Fruit fly (Drosophila melanogaster): ENCODE results near the gene BtbVII.

DNA sequence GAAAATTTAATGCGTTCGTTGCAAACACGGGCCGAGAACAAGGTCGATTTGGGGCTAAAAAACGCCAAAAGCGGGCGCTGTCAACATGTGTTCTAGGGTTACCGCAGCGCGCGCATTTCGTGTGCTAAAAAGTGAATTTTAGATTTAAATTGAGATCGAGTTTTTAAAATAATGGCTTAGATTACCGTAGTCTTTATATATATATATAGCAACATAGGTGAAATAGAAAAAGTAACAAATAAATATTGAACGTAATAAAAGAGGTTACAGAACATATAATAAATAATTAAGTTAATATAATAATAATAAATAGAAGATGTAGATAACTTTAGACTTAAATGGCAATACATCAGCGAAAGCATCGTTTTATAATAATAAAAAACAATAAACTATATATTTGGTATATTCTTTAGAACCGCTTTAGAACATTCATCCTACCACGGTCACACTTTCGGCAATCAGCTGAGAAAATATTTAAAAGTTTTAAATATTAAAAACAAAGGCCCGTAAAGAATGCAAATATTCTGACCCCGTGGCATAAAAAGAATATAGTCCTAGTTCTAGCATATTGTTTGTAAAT is 5.0 kb upstream of the BtbVII start, which contains the start of the genes CG11537 and Alg2:
- TF ChIP-seq Ets98B (GFP tag; IDR thresholded peaks at IDR 0.05), result peak; percentile 25; the same call in 1 of the 2 replicates
- TF ChIP-seq EcR (GFP tag; optimal IDR thresholded peaks at IDR 0.05), result no peak
- peak; percentile 50 for TF ChIP-seq CG15710 (tag; optimal IDR thresholded peaks at IDR 0.05)
- no peak for TF ChIP-seq CG8301 (tag; optimal IDR thresholded peaks at IDR 0.05)
- no peak for TF ChIP-seq fd96Ca (GFP tag; IDR thresholded peaks at IDR 0.05)
- TF ChIP-seq Pif1B (GFP tag; optimal IDR thresholded peaks at IDR 0.05), result no peak
- TF ChIP-seq rn (GFP tag; IDR thresholded peaks at IDR 0.05), result no peak
- TF ChIP-seq CG8159 (tag; optimal IDR thresholded peaks at IDR 0.05), result no peak
- no peak for TF ChIP-seq CG34367 (tag; optimal IDR thresholded peaks at IDR 0.05)
- no peak for TF ChIP-seq D1 (tag; optimal IDR thresholded peaks at IDR 0.05)
- TF ChIP-seq CG14655 (GFP tag; optimal IDR thresholded peaks at IDR 0.05), result no peak
- no peak for TF ChIP-seq gl (tag; optimal IDR thresholded peaks at IDR 0.05)
- TF ChIP-seq CG12605 (GFP tag; IDR thresholded peaks at IDR 0.05), result no peak
- no peak for TF ChIP-seq CG32121 (GFP tag; IDR thresholded peaks at IDR 0.05)
